Worm (Caenorhabditis elegans) whole organism, late embryonic: ENCODE measurements around the gene fbxa-133.
"Not testable (repeated sequence)": the region's sequence is repeated elsewhere in the genome, so short reads cannot be mapped to it uniquely, and the experiment has no call there.

Source experiments
- C08G9.2 ChIP-seq: sonication (generic microtip); optimal IDR thresholded peaks from 2 replicates; lab custom pipeline; 2016; ENCODE audit warnings: mild to moderate bottlenecking, missing genetic modification characterization, moderate library complexity, missing compliant biosample characterization
- F13H6.1 ChIP-seq: sonication (generic microtip); optimal IDR thresholded peaks from 2 replicates; lab custom pipeline; 2016; ENCODE audit warnings: missing genetic modification characterization, missing compliant biosample characterization
- K02D7.2 ChIP-seq: sonication (generic microtip); optimal IDR thresholded peaks from 2 replicates; lab custom pipeline; 2017; ENCODE audit warnings: mild to moderate bottlenecking, missing genetic modification characterization, missing compliant biosample characterization
- K09A11.1 ChIP-seq: sonication (generic microtip); optimal IDR thresholded peaks from 2 replicates; lab custom pipeline; 2017; ENCODE audit warnings: antibody characterized with exemption, mild to moderate bottlenecking, missing genetic modification characterization, missing compliant biosample characterization; ENCODE audit not compliant: insufficient read depth
- T23F11.4 ChIP-seq: fragments of 200-800 bp; sonication (Bioruptor generic); optimal IDR thresholded peaks from 2 replicates; lab custom pipeline; 2018; ENCODE audit warnings: mild to moderate bottlenecking, missing genetic modification characterization, missing compliant biosample characterization
- Y22D7AL.16 ChIP-seq: sonication (generic microtip); optimal IDR thresholded peaks from 2 replicates; lab custom pipeline; 2016; ENCODE audit warnings: missing genetic modification characterization, missing compliant biosample characterization
- ceh-14 ChIP-seq: sonication (generic microtip); optimal IDR thresholded peaks from 2 replicates; lab custom pipeline; 2016; ENCODE audit warnings: missing genotype, missing genetic modification characterization, missing compliant biosample characterization
- ceh-18 ChIP-seq: sonication (generic microtip); optimal IDR thresholded peaks from 2 replicates; lab custom pipeline; 2016; ENCODE audit warnings: missing genetic modification characterization, missing compliant biosample characterization
- ceh-45 ChIP-seq: fragments of 200-800 bp; sonication (Bioruptor generic); IDR thresholded peaks from 2 replicates; pipeline ENCODE4 v1.3.6; 2022; ENCODE audit warnings: missing genetic modification reagents, missing genetic modification characterization, missing compliant biosample characterization
- ceh-48 ChIP-seq: sonication (generic microtip); optimal IDR thresholded peaks from 2 replicates; lab custom pipeline; 2016; ENCODE audit warnings: missing genetic modification characterization, inconsistent platforms, missing compliant biosample characterization
- ceh-6 ChIP-seq: fragments of 200-800 bp; sonication (Bioruptor generic); optimal IDR thresholded peaks from 2 replicates; lab custom pipeline; 2018; ENCODE audit warnings: mild to moderate bottlenecking, missing genetic modification characterization, missing compliant biosample characterization
- ceh-9 ChIP-seq: sonication (generic microtip); optimal IDR thresholded peaks from 2 replicates; lab custom pipeline; 2016; ENCODE audit warnings: mild to moderate bottlenecking, missing genetic modification characterization, inconsistent platforms, missing compliant biosample characterization
- elt-2 ChIP-seq: sonication (generic microtip); optimal IDR thresholded peaks from 2 replicates; lab custom pipeline; 2016; ENCODE audit warnings: missing genetic modification reagents, missing genetic modification characterization, missing compliant biosample characterization
- ets-4 ChIP-seq: sonication (generic microtip); optimal IDR thresholded peaks from 2 replicates; lab custom pipeline; 2016; ENCODE audit warnings: missing genetic modification characterization, missing compliant biosample characterization
- eyg-1 ChIP-seq: sonication (generic microtip); optimal IDR thresholded peaks from 2 replicates; lab custom pipeline; 2016; ENCODE audit warnings: missing genotype, missing genetic modification characterization, missing compliant biosample characterization
- fkh-10 ChIP-seq: fragments of 150-350 bp; optimal IDR thresholded peaks from 2 replicates; lab custom pipeline; 2014; ENCODE audit warnings: missing biosample characterization, missing genetic modification reagents, missing genetic modification characterization
- fkh-6 ChIP-seq: sonication (generic microtip); optimal IDR thresholded peaks from 2 replicates; lab custom pipeline; 2016; ENCODE audit warnings: missing genetic modification characterization, missing compliant biosample characterization
- gmeb-2 ChIP-seq: sonication (generic microtip); optimal IDR thresholded peaks from 2 replicates; lab custom pipeline; 2016; ENCODE audit warnings: missing genetic modification characterization, inconsistent platforms, missing compliant biosample characterization
- hlh-30 ChIP-seq: sonication (generic microtip); optimal IDR thresholded peaks from 2 replicates; lab custom pipeline; 2017; ENCODE audit warnings: antibody characterized with exemption, missing genetic modification characterization, missing compliant biosample characterization; ENCODE audit not compliant: insufficient read depth
- hlh-6 ChIP-seq: sonication (generic microtip); optimal IDR thresholded peaks from 2 replicates; lab custom pipeline; 2016; ENCODE audit warnings: missing genotype, missing genetic modification characterization, missing compliant biosample characterization
- lim-6 ChIP-seq: sonication (generic microtip); optimal IDR thresholded peaks from 2 replicates; lab custom pipeline; 2016; ENCODE audit warnings: missing genetic modification characterization, missing compliant biosample characterization
- lin-11 ChIP-seq: fragments of 200-800 bp; sonication (Bioruptor generic); optimal IDR thresholded peaks from 2 replicates; lab custom pipeline; 2018; ENCODE audit warnings: mild to moderate bottlenecking, missing genetic modification characterization, missing compliant biosample characterization
- madf-2 ChIP-seq: sonication (generic microtip); optimal IDR thresholded peaks from 2 replicates; lab custom pipeline; 2017; ENCODE audit warnings: missing genetic modification characterization, missing compliant biosample characterization
- nhr-232 ChIP-seq: sonication (generic microtip); optimal IDR thresholded peaks from 2 replicates; lab custom pipeline; 2016; ENCODE audit warnings: missing genetic modification characterization, missing compliant biosample characterization
- npax-4 ChIP-seq: sonication (generic microtip); optimal IDR thresholded peaks from 2 replicates; lab custom pipeline; 2016; ENCODE audit warnings: missing genetic modification characterization, missing compliant biosample characterization
- pat-9 ChIP-seq: fragments of 200-800 bp; sonication (Bioruptor generic); optimal IDR thresholded peaks from 2 replicates; lab custom pipeline; 2018; ENCODE audit warnings: mild to moderate bottlenecking, missing genetic modification characterization, moderate library complexity, missing compliant biosample characterization
- pax-1 ChIP-seq: fragments of 150-350 bp; optimal IDR thresholded peaks from 2 replicates; lab custom pipeline; 2014; ENCODE audit warnings: missing biosample characterization, missing genetic modification characterization
- rnt-1 ChIP-seq: sonication (generic microtip); optimal IDR thresholded peaks from 2 replicates; lab custom pipeline; 2016; ENCODE audit warnings: missing genetic modification characterization, missing compliant biosample characterization
- sox-2 ChIP-seq: fragments of 200-800 bp; sonication (Bioruptor generic); IDR thresholded peaks from 2 replicates; pipeline ENCODE4 v1.3.6; 2022; ENCODE audit warnings: missing genetic modification reagents, missing genetic modification characterization, missing compliant biosample characterization
- syd-9 ChIP-seq: sonication (generic microtip); optimal IDR thresholded peaks from 2 replicates; lab custom pipeline; 2016; ENCODE audit warnings: mild to moderate bottlenecking, missing genetic modification characterization, moderate library complexity, missing compliant biosample characterization
- tbx-2 ChIP-seq: sonication (generic microtip); optimal IDR thresholded peaks from 2 replicates; lab custom pipeline; 2016; ENCODE audit warnings: missing genetic modification characterization, missing compliant biosample characterization
- ttx-3 ChIP-seq: sonication (generic microtip); optimal IDR thresholded peaks from 2 replicates; lab custom pipeline; 2016; ENCODE audit warnings: missing genetic modification reagents, missing genetic modification characterization, missing compliant biosample characterization
- unc-3 ChIP-seq, 2 experiments: fragments of 200-800 bp in 1 of 2; sonication (Bioruptor generic) in 1 of 2; sonication (generic microtip) in 1 of 2; conservative IDR thresholded peaks in 1 of 2; optimal IDR thresholded peaks in 1 of 2; 2 replicates each; pipeline versions ENCODE4 v1.3.6 to Lab custom; 2016 to 2022; ENCODE audit warnings: missing compliant biosample characterization in 2 of 2, missing genetic modification characterization in 2 of 2, missing genetic modification reagents in 1 of 2
- unc-55 ChIP-seq: sonication (generic microtip); optimal IDR thresholded peaks from 2 replicates; lab custom pipeline; 2017; ENCODE audit warnings: missing biosample characterization, missing genetic modification reagents, missing genetic modification characterization
- unc-86 ChIP-seq: sonication (generic microtip); optimal IDR thresholded peaks from 2 replicates; lab custom pipeline; 2016; ENCODE audit warnings: missing genetic modification characterization, missing compliant biosample characterization
- ztf-16 ChIP-seq: sonication (generic microtip); optimal IDR thresholded peaks from 2 replicates; lab custom pipeline; 2017; ENCODE audit warnings: missing genetic modification characterization, missing compliant biosample characterization

Gene fbxa-133

DNA sequence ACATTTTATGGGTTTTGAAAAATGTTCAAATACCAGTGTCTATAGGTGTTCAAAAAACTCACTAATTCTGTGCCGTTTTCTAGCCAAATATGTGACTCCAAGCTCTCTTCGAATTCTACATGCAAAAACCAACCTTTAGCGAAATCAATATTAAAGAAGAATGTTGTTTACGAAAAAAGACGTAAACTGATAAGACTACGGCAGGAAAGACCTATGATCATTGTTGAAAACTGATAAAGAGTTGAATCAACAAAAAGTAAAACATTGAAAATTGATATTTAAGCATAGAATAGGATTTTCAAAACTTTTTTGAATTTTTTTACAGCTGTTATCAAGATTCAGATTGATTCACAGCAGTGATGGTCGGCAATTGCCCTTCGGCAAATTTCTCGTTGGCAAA, 14.2 kb downstream of the fbxa-133 start, which contains the start of gene Y6G8.2:
Gene Y6G8.2, minus strand, starts transcription at position 147 of the 400 bp plus-strand sequence.
- no peak for TF ChIP-seq nhr-232 (tag; lab: Kevin White, UChicago)
- TF ChIP-seq elt-2 (tag; lab: Kevin White, UChicago) = peak; percentile 27

DNA sequence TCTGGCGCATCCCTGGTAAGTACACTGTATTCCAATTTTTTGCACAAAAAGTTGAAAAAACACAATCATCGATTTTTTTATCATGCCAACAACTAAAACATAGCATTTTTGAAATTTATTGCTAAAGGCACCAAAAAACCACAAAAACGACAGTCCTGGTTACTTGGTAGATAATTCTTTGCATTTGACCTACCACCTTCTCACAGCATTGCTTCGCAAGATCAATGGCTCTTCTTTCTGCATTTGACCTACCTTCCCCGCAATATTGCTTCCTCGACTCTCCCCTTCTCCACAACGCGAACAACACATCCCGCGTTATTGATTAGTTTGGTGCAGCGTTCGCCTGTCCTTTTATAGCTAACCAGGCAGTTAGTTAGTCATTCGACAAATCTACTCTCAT, 16.9 kb downstream of the fbxa-133 start, which contains the start of gene ztf-25:
Gene ztf-25, plus strand, starts transcription at position 301 of the 400 bp plus-strand sequence.
- TF ChIP-seq eyg-1 (no peak), hlh-30 (tag; lab: Kevin White, UChicago) (no peak), K02D7.2 (tag; lab: Kevin White, UChicago) (no peak), hlh-6 (no peak), ceh-18 (no peak), C08G9.2 (no peak), syd-9 (tag; lab: Kevin White, UChicago) (no peak), F13H6.1 (tag; lab: Kevin White, UChicago) (no peak), Y22D7AL.16 (tag; lab: Kevin White, UChicago) (no peak), unc-55 (no peak), lin-11 (tag; lab: Kevin White, UChicago) (no peak), unc-3 (GFP tag; conservative IDR thresholded peaks at IDR 0.05; lab: Robert Waterston, UW) (no peak), unc-3 (tag; optimal IDR thresholded peaks at IDR 0.05; lab: Kevin White, UChicago) (no peak), ttx-3 (tag; lab: Kevin White, UChicago) (no peak), ceh-14 (tag; lab: Kevin White, UChicago) (no peak), fkh-10 (no peak), ceh-6 (GFP tag; lab: Kevin White, UChicago) (no peak), tbx-2 (tag; lab: Kevin White, UChicago) (no peak), fkh-6 (tag; lab: Kevin White, UChicago) (no peak), elt-2 (tag; lab: Kevin White, UChicago) (no peak), ets-4 (tag; lab: Kevin White, UChicago) (no peak)

DNA sequence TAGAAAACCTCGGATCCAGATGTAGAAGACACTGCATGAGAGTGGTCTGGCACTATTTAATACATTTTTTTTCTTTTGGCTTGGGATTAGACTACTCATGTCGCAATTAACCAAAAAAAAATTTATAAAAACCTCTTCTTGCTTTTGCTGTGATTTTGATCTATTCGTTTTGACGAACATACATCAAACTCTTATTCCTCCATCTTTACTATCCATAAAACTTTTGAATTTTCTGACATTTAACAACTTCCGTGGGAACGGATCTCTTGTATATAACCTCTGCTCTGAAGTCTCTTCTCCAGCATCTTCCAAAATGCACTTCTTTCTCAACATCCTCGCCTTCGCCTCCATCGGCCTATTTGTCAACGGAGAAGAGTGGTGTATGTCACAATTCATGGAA, 21.5 kb downstream of the fbxa-133 start, which contains the start of gene Y6G8.16:
Gene Y6G8.16, plus strand, starts transcription at position 301 of the 400 bp plus-strand sequence.
- not testable (repeated sequence) for TF ChIP-seq unc-3 (GFP tag; conservative IDR thresholded peaks at IDR 0.05; lab: Robert Waterston, UW); unc-3 (tag; optimal IDR thresholded peaks at IDR 0.05; lab: Kevin White, UChicago); pax-1 (tag; lab: Kevin White, UChicago); ceh-9 (tag; lab: Kevin White, UChicago)

DNA sequence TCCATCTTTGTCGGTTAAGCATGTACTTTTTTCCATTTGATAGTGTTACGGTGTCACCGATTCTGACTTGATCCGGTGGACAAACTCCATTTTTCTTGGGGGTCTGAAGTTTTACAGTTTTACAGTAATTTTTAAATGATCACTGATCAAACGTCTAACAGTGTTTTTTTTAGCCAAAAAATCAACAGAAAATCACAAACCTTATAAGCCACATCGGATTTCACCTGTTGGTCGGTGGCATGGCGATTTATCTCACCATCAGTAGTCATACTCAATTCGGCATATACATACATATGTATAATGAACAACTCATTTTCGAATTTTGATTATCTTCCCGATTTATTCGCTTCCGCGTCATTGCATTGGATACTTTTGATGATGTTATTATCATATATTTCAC, 23.2 kb downstream of the fbxa-133 start, which contains the start of gene srz-91:
Gene srz-91, plus strand, starts transcription at position 301 of the 400 bp plus-strand sequence.
- no peak for TF ChIP-seq gmeb-2 (tag; lab: Kevin White, UChicago)
- TF ChIP-seq Y22D7AL.16 (tag; lab: Kevin White, UChicago) = no peak
- TF ChIP-seq ceh-45 (GFP tag; lab: Robert Waterston, UW) = no peak
- no peak for TF ChIP-seq lim-6 (tag; lab: Kevin White, UChicago)
- no peak for TF ChIP-seq pat-9
- no peak for TF ChIP-seq T23F11.4
- TF ChIP-seq sox-2 = no peak
- no peak for TF ChIP-seq npax-4
- TF ChIP-seq unc-55 = no peak
- no peak for TF ChIP-seq lin-11 (tag; lab: Kevin White, UChicago)
- TF ChIP-seq ztf-16 = no peak
- TF ChIP-seq K09A11.1 = no peak
- TF ChIP-seq tbx-2 (tag; lab: Kevin White, UChicago) = no peak
- TF ChIP-seq unc-86 (tag; lab: Kevin White, UChicago) = no peak
- no peak for TF ChIP-seq rnt-1 (tag; lab: Kevin White, UChicago)
- no peak for TF ChIP-seq eyg-1

DNA sequence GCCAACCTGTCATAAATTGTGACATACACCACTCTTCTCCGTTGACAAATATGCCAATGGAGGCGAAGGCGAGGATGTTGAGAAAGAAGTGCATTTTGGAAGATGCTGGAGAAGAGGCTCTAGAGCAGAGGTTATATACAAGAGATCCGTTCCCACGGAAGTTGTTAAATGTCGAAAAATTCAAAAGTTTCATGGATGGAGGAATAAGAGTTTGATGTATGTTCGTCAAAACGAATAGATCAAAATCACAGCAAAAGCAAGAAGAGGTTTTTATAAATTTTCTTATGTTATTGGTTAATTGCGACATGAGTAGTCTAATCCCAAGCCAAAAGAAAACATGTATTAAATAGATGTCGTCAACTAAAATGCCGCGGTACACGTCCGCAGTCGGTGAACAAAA, 25.9 kb downstream of the fbxa-133 start, which contains the start of gene Y6G8.15:
Gene Y6G8.15, minus strand, starts transcription at position 101 of the 400 bp plus-strand sequence.
- TF ChIP-seq madf-2, ceh-48, pax-1 (tag; lab: Kevin White, UChicago): not testable (repeated sequence)
- TF ChIP-seq, all 69 proteins: peak for 0; not testable (repeated sequence) for 69
